Worm (Caenorhabditis elegans): ENCODE measurements around the gene C34C12.7.

C34C12.7 gene

DNA sequence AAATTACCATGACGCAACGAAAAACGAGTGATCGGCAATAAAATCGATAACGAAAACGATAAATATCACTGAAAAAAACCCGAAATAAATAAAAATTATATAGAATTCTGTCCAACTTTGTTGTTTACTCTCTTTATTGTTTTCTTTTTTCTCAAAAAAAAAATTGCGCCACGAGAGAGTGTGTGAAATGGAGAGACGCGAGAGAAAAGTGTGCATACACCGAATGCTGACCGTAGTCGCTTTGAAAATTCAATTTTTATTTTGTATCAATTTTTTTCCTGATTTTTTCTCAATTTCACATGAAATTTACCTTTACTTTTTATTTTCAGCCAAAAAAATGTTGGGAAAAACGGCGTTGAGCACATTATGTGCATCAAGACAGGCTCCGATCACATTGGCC, 21.8 kb upstream of the C34C12.7 start, which contains the start of the genes M01F1.4 and mrpl-35 (continued):
- no peak for TF ChIP-seq nhr-111 (GFP tag; optimal IDR thresholded peaks at IDR 0.05)

DNA sequence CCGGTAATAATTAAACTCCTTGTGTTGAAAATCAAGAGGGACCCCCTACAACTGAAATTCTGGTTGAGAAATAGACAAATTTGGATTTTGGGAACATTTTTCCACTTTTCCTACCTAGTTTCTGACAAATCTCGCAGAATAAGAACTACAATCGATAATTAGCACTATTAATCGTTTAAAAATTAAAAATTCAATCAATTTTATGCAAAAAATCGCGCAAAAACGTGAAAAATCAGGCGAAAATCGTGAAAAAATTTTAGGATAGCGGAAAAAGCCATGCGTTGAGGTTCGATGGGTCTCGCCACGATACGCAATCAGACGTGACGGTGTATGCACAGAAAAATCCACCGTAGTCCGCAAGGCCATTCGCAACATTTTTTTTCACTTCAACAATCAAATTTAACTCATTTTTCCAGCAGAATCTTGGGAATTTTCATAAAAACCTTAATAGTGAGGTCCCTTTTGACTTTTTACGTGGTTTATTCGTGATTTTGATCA, 17.0 kb upstream of the C34C12.7 start, which contains the start of gene lias-1:
lias-1 (minus strand) TSS at position 51 of the 498 bp plus-strand sequence.
- no peak for TF ChIP-seq daf-12 (tag; optimal IDR thresholded peaks at IDR 0.05)
- no peak for TF ChIP-seq ceh-82 (tag; optimal IDR thresholded peaks at IDR 0.05)
- peak; percentile 27 for TF ChIP-seq zfp-2 (tag; optimal IDR thresholded peaks at IDR 0.05)
- no peak for TF ChIP-seq ZK337.2 (GFP tag; IDR thresholded peaks at IDR 0.05)
- no peak for TF ChIP-seq F26F4.8 (GFP tag; conservative IDR thresholded peaks at IDR 0.05)
- TF ChIP-seq lin-39 (tag; optimal IDR thresholded peaks at IDR 0.05), result no peak
- TF ChIP-seq pha-4 (GFP tag; IDR thresholded peaks at IDR 0.05), result no peak
- TF ChIP-seq pha-4 (tag; optimal IDR thresholded peaks at IDR 0.05), result peak; percentile 33
- no peak for TF ChIP-seq aha-1 (tag)
- TF ChIP-seq ceh-62 (tag; optimal IDR thresholded peaks at IDR 0.05), result no peak
- 0 out of 2 replicates have a peak, but pooled peaks have one; percentile 27 for TF ChIP-seq vab-7 (GFP tag; IDR thresholded peaks at IDR 0.05)
- TF ChIP-seq zip-2 (tag; optimal IDR thresholded peaks at IDR 0.05), result no peak
- TF ChIP-seq ceh-32 (tag; optimal IDR thresholded peaks at IDR 0.05; ENCODE audit: poor library complexity), result no peak
- no peak for TF ChIP-seq lim-7 (GFP tag; IDR thresholded peaks at IDR 0.05)
- TF ChIP-seq mdt-29 (GFP tag; IDR thresholded peaks at IDR 0.05), result no peak
- no peak for TF ChIP-seq Y48G9A.11 (GFP tag; IDR thresholded peaks at IDR 0.05)
- peak; percentile 69 for TF ChIP-seq dve-1 (tag; optimal IDR thresholded peaks at IDR 0.05; ENCODE audit: insufficient read depth)
- peak; percentile 83 to 98 for TF ChIP-seq lsy-2 (tag; optimal IDR thresholded peaks at IDR 0.05)
- TF ChIP-seq F10B5.3 (tag; optimal IDR thresholded peaks at IDR 0.05), result no peak
- peak in 1 of 2 experiments; percentile 62 for TF ChIP-seq hif-1 (tag; optimal IDR thresholded peaks at IDR 0.05)
- no peak for TF ChIP-seq dmd-8 (GFP tag; IDR thresholded peaks at IDR 0.05)
- TF ChIP-seq attf-4 (tag; optimal IDR thresholded peaks at IDR 0.05), result no peak
- TF ChIP-seq F49E8.2 (tag; optimal IDR thresholded peaks at IDR 0.05; ENCODE audit: borderline replicate concordance), result no peak
- no peak for TF ChIP-seq nhr-76 (tag; optimal IDR thresholded peaks at IDR 0.05)
- no peak for TF ChIP-seq Y75B8A.6 (GFP tag; IDR thresholded peaks at IDR 0.05)
- no peak for TF ChIP-seq nhr-10 (tag; optimal IDR thresholded peaks at IDR 0.05)
- TF ChIP-seq dmd-9 (GFP tag; IDR thresholded peaks at IDR 0.05), result no peak
- TF ChIP-seq madf-9 (GFP tag; conservative IDR thresholded peaks at IDR 0.05), result no peak
- peak; percentile 8 for TF ChIP-seq unc-130 (GFP tag; optimal IDR thresholded peaks at IDR 0.05)
- TF ChIP-seq nhr-42 (GFP tag; IDR thresholded peaks at IDR 0.05), result no peak
- TF ChIP-seq ceh-28 (tag; optimal IDR thresholded peaks at IDR 0.05), result no peak
- no peak for TF ChIP-seq lin-29 (GFP tag; IDR thresholded peaks at IDR 0.05)
- peak; percentile 69 for TF ChIP-seq hlh-11 (tag; optimal IDR thresholded peaks at IDR 0.05)
- TF ChIP-seq pqm-1 (tag; optimal IDR thresholded peaks at IDR 0.05), result no peak
- peak; percentile 30; the same call in 1 of the 2 replicates for TF ChIP-seq arid-1 (GFP tag; conservative IDR thresholded peaks at IDR 0.05)
- TF ChIP-seq jun-1 (tag; optimal IDR thresholded peaks at IDR 0.05), result no peak
- TF ChIP-seq dpl-1 (GFP tag; optimal IDR thresholded peaks at IDR 0.05), result peak; percentile 84
- TF ChIP-seq T26A8.4 (GFP tag; IDR thresholded peaks at IDR 0.05), result peak; percentile 24; the same call in 1 of the 2 replicates
- TF ChIP-seq hlh-30 (tag; optimal IDR thresholded peaks at IDR 0.05; ENCODE audit: insufficient read depth), result peak; percentile 82
- peak in 1 of 2 experiments; percentile 32 for TF ChIP-seq ZK546.5 (tag; optimal IDR thresholded peaks at IDR 0.05)
- no peak for TF ChIP-seq Y105C5A.15 (GFP tag; IDR thresholded peaks at IDR 0.05)
- TF ChIP-seq daf-16 (GFP tag; optimal IDR thresholded peaks at IDR 0.05), result no peak
- peak; percentile 38 for TF ChIP-seq daf-16 (tag; optimal IDR thresholded peaks at IDR 0.05)
- TF ChIP-seq tag-97 (GFP tag; IDR thresholded peaks at IDR 0.05), result no peak
- TF ChIP-seq Y5F2A.4 (GFP tag; optimal IDR thresholded peaks at IDR 0.05), result no peak
- TF ChIP-seq nhr-111 (GFP tag; optimal IDR thresholded peaks at IDR 0.05), result no peak
- TF ChIP-seq rbr-2 (tag; optimal IDR thresholded peaks at IDR 0.05), result peak; percentile 60
- no peak for TF ChIP-seq nhr-102 (tag; optimal IDR thresholded peaks at IDR 0.05)
- peak; percentile 6 for TF ChIP-seq ztf-7 (tag; optimal IDR thresholded peaks at IDR 0.05)
- peak; percentile 24 for TF ChIP-seq spr-1 (tag; optimal IDR thresholded peaks at IDR 0.05)
